Worm (Caenorhabditis elegans) whole organism, L4/young adult: Measurements from ENCODE around the gene grl-29.

ENCODE experiments used
- W03F9.2 ChIP-seq: fragments of 150-350 bp; optimal IDR thresholded peaks from 2 replicates; lab custom pipeline; 2014; ENCODE audit warnings: missing biosample characterization, missing genetic modification characterization
- dao-5 ChIP-seq: sonication (generic microtip); optimal IDR thresholded peaks from 2 replicates; lab custom pipeline; 2016; ENCODE audit warnings: missing genotype, missing genetic modification characterization, moderate library complexity, missing compliant biosample characterization
- him-1 ChIP-seq: sonication (generic microtip); optimal IDR thresholded peaks from 2 replicates; lab custom pipeline; 2016; ENCODE audit warnings: missing genotype, missing genetic modification reagents, missing genetic modification characterization, missing compliant biosample characterization

ce11 chrV:3557422-3557821 is 2.4 kb upstream of the grl-29 start, which contains the start of gene grl-31:
- TF ChIP-seq W03F9.2 (tag; lab: Kevin White, UChicago) (no peak), dao-5 (no peak), him-1 (tag; lab: Kevin White, UChicago) (no peak)
